Worm (Caenorhabditis elegans) whole organism, young adult: ENCODE results near the gene rps-2.
A peak's percentile ranks its signal among the peaks of the same experiment; 100 is the strongest.

Experiments used
- B0019.2 ChIP-seq: fragments of 200-800 bp; sonication (Bioruptor generic); conservative IDR thresholded peaks from 2 replicates; pipeline ENCODE4 v1.3.6; 2022; ENCODE audit warnings: missing genetic modification reagents, missing genetic modification characterization, missing compliant biosample characterization
- B0035.1 ChIP-seq: sonication (generic microtip); optimal IDR thresholded peaks from 2 replicates; lab custom pipeline; 2016; ENCODE audit warnings: missing genetic modification characterization, mild to moderate bottlenecking, missing compliant biosample characterization, missing genotype, missing genetic modification reagents
- F10E7.11 ChIP-seq: sonication (generic microtip); optimal IDR thresholded peaks from 2 replicates; lab custom pipeline; 2017; ENCODE audit warnings: mild to moderate bottlenecking, missing genetic modification characterization, moderate library complexity, missing compliant biosample characterization
- F22D6.2 ChIP-seq: sonication (generic microtip); optimal IDR thresholded peaks from 2 replicates; lab custom pipeline; 2016; ENCODE audit warnings: mild to moderate bottlenecking, missing genetic modification characterization, missing compliant biosample characterization
- F55B11.4 ChIP-seq: sonication (generic microtip); optimal IDR thresholded peaks from 2 replicates; lab custom pipeline; 2016; ENCODE audit warnings: missing compliant biosample characterization, missing genetic modification characterization, borderline replicate concordance; ENCODE audit not compliant: insufficient read depth
- F57A8.1 ChIP-seq: fragments of 200-800 bp; sonication (Bioruptor generic); optimal IDR thresholded peaks from 2 replicates; lab custom pipeline; 2018; ENCODE audit warnings: mild to moderate bottlenecking, missing genetic modification characterization, moderate library complexity, missing compliant biosample characterization
- K11D2.4 ChIP-seq: fragments of 200-800 bp; sonication (Bioruptor generic); IDR thresholded peaks from 2 replicates; pipeline ENCODE4 v1.3.6; 2022; ENCODE audit warnings: missing genetic modification reagents, missing genetic modification characterization, missing compliant biosample characterization
- Y56A3A.18 ChIP-seq: fragments of 200-800 bp; sonication (Bioruptor generic); IDR thresholded peaks from 2 replicates; pipeline ENCODE4 v1.3.6; 2022; ENCODE audit warnings: missing genetic modification reagents, missing genetic modification characterization, missing compliant biosample characterization
- Y79H2A.3 ChIP-seq: fragments of 200-800 bp; sonication (Bioruptor generic); conservative IDR thresholded peaks from 2 replicates; pipeline ENCODE4 v1.3.6; 2022; ENCODE audit warnings: missing genetic modification reagents, missing genetic modification characterization, missing compliant biosample characterization
- ZK185.1 ChIP-seq: sonication (generic microtip); optimal IDR thresholded peaks from 2 replicates; lab custom pipeline; 2016; ENCODE audit warnings: mild to moderate bottlenecking, missing genetic modification characterization, missing compliant biosample characterization; ENCODE audit not compliant: poor library complexity, severe bottlenecking
- akir-1 ChIP-seq: fragments of 200-800 bp; sonication (Bioruptor generic); optimal IDR thresholded peaks from 2 replicates; lab custom pipeline; 2018; ENCODE audit warnings: mild to moderate bottlenecking, missing genetic modification characterization, moderate library complexity, missing compliant biosample characterization
- ama-1 ChIP-seq, 3 experiments: fragments of 150-350 bp in 1 of 3; sonication (generic microtip) in 2 of 3; optimal IDR thresholded peaks; 2 replicates each; lab custom pipeline; 2014 to 2018; ENCODE audit warnings: missing biosample characterization in 2 of 3, missing genetic modification characterization in 2 of 3, missing genetic modification reagents in 2 of 3
- aptf-2 ChIP-seq: fragments of 200-800 bp; sonication (Bioruptor generic); conservative IDR thresholded peaks from 2 replicates; pipeline ENCODE4 v1.3.6; 2022; ENCODE audit warnings: missing genetic modification reagents, missing genetic modification characterization, missing compliant biosample characterization
- attf-3 ChIP-seq: fragments of 200-800 bp; sonication (Bioruptor generic); conservative IDR thresholded peaks from 2 replicates; pipeline ENCODE4 v1.3.6; 2022; ENCODE audit warnings: missing genetic modification reagents, missing genetic modification characterization, missing compliant biosample characterization
- ccch-3 ChIP-seq: fragments of 200-800 bp; sonication (Bioruptor generic); optimal IDR thresholded peaks from 2 replicates; lab custom pipeline; 2018; ENCODE audit warnings: mild to moderate bottlenecking, missing genetic modification characterization, missing compliant biosample characterization
- cebp-1 ChIP-seq, 2 experiments: fragments of 200-800 bp in 1 of 2; sonication (Bioruptor generic) in 1 of 2; sonication (generic microtip) in 1 of 2; IDR thresholded peaks in 1 of 2; optimal IDR thresholded peaks in 1 of 2; 2 replicates each; pipeline versions ENCODE4 v1.3.6 to Lab custom; 2017 to 2022; ENCODE audit warnings: missing compliant biosample characterization in 2 of 2, missing genetic modification characterization in 2 of 2, mild to moderate bottlenecking in 1 of 2, missing genetic modification reagents in 1 of 2, moderate library complexity in 1 of 2
- ceh-100 ChIP-seq: fragments of 200-800 bp; sonication (Bioruptor generic); IDR thresholded peaks from 2 replicates; pipeline ENCODE4 v1.3.6; 2022; ENCODE audit warnings: missing genetic modification reagents, missing genetic modification characterization, missing compliant biosample characterization
- ceh-27 ChIP-seq: fragments of 200-800 bp; sonication (Bioruptor generic); optimal IDR thresholded peaks from 2 replicates; lab custom pipeline; 2018; ENCODE audit warnings: mild to moderate bottlenecking, missing genetic modification characterization, moderate library complexity, missing compliant biosample characterization
- ceh-40 ChIP-seq: fragments of 200-800 bp; sonication (Bioruptor generic); IDR thresholded peaks from 2 replicates; pipeline ENCODE4 v1.3.6; 2022; ENCODE audit warnings: missing genetic modification characterization, missing compliant biosample characterization
- ceh-58 ChIP-seq: fragments of 200-800 bp; sonication (Bioruptor generic); IDR thresholded peaks from 2 replicates; pipeline ENCODE4 v1.3.6; 2022; ENCODE audit warnings: missing genetic modification characterization, missing compliant biosample characterization
- ceh-79 ChIP-seq: sonication (generic microtip); optimal IDR thresholded peaks from 2 replicates; lab custom pipeline; 2017; ENCODE audit warnings: mild to moderate bottlenecking, missing genetic modification characterization, missing compliant biosample characterization
- die-1 ChIP-seq: sonication (generic microtip); optimal IDR thresholded peaks from 2 replicates; lab custom pipeline; 2016; ENCODE audit warnings: missing genotype, mild to moderate bottlenecking, missing genetic modification characterization, missing compliant biosample characterization
- dpl-1 ChIP-seq: fragments of 150-350 bp; optimal IDR thresholded peaks from 2 replicates; lab custom pipeline; 2014; ENCODE audit warnings: missing biosample characterization, missing genetic modification reagents, missing genetic modification characterization
- egrh-3 ChIP-seq: fragments of 200-800 bp; sonication (Bioruptor generic); IDR thresholded peaks from 2 replicates; pipeline ENCODE4 v1.3.6; 2022; ENCODE audit warnings: missing genetic modification reagents, missing genetic modification characterization, missing compliant biosample characterization
- fkh-3 ChIP-seq: sonication (generic microtip); optimal IDR thresholded peaks from 2 replicates; lab custom pipeline; 2016; ENCODE audit warnings: mild to moderate bottlenecking, missing genetic modification characterization, missing compliant biosample characterization
- him-1 ChIP-seq: sonication (generic microtip); optimal IDR thresholded peaks from 2 replicates; lab custom pipeline; 2016; ENCODE audit warnings: missing genotype, missing genetic modification reagents, missing genetic modification characterization, missing compliant biosample characterization
- lir-1 ChIP-seq: fragments of 200-800 bp; sonication (Bioruptor generic); conservative IDR thresholded peaks from 2 replicates; pipeline ENCODE4 v1.3.6; 2022; ENCODE audit warnings: missing genetic modification reagents, missing genetic modification characterization, missing compliant biosample characterization
- lsy-27 ChIP-seq: sonication (generic microtip); optimal IDR thresholded peaks from 2 replicates; lab custom pipeline; 2017; ENCODE audit warnings: missing genetic modification characterization, mild to moderate bottlenecking, missing compliant biosample characterization, antibody characterized with exemption, missing genotype, borderline replicate concordance; ENCODE audit not compliant: insufficient read depth
- madf-3 ChIP-seq: fragments of 200-800 bp; sonication (Bioruptor generic); IDR thresholded peaks from 2 replicates; pipeline ENCODE4 v1.3.6; 2022; ENCODE audit warnings: missing genetic modification reagents, missing genetic modification characterization, missing compliant biosample characterization
- madf-6 ChIP-seq: fragments of 200-800 bp; sonication (Bioruptor generic); IDR thresholded peaks from 2 replicates; pipeline ENCODE4 v1.3.6; 2022; ENCODE audit warnings: missing genetic modification reagents, missing genetic modification characterization, missing compliant biosample characterization
- madf-8 ChIP-seq: fragments of 200-800 bp; sonication (Bioruptor generic); conservative IDR thresholded peaks from 2 replicates; pipeline ENCODE4 v1.3.6; 2022; ENCODE audit warnings: missing genetic modification reagents, missing genetic modification characterization, missing compliant biosample characterization
- mcd-1 ChIP-seq: fragments of 200-800 bp; sonication (Bioruptor generic); IDR thresholded peaks from 2 replicates; pipeline ENCODE4 v1.3.6; 2022; ENCODE audit warnings: missing genetic modification reagents, missing genetic modification characterization, missing compliant biosample characterization
- nfya-1 ChIP-seq: sonication (generic microtip); optimal IDR thresholded peaks from 2 replicates; lab custom pipeline; 2017; ENCODE audit warnings: antibody characterized with exemption, missing compliant biosample characterization, missing genetic modification characterization, borderline replicate concordance; ENCODE audit not compliant: insufficient read depth
- nhr-120 ChIP-seq: fragments of 200-800 bp; sonication (Bioruptor generic); IDR thresholded peaks from 2 replicates; pipeline ENCODE4 v1.3.6; 2022; ENCODE audit warnings: missing genetic modification characterization, missing compliant biosample characterization
- pbrm-1 ChIP-seq: fragments of 200-800 bp; sonication (Bioruptor generic); IDR thresholded peaks from 2 replicates; pipeline ENCODE4 v1.3.6; 2022; ENCODE audit warnings: missing genetic modification reagents, missing genetic modification characterization, missing compliant biosample characterization
- sdz-38 ChIP-seq: sonication (generic microtip); optimal IDR thresholded peaks from 2 replicates; lab custom pipeline; 2016; ENCODE audit warnings: missing genotype, missing genetic modification characterization, missing compliant biosample characterization
- sea-2 ChIP-seq: fragments of 200-800 bp; sonication (Bioruptor generic); IDR thresholded peaks from 2 replicates; pipeline ENCODE4 v1.3.6; 2022; ENCODE audit warnings: missing genetic modification characterization, missing compliant biosample characterization
- snpc-1.1 ChIP-seq: sonication (generic microtip); optimal IDR thresholded peaks from 2 replicates; lab custom pipeline; 2017; ENCODE audit warnings: missing genetic modification characterization, mild to moderate bottlenecking, missing compliant biosample characterization, antibody characterized with exemption, moderate library complexity, missing genotype, missing genetic modification reagents; ENCODE audit not compliant: insufficient read depth
- snpc-4 ChIP-seq, 5 experiments: fragments of 150-350 bp in 1 of 5; sonication (generic microtip) in 4 of 5; optimal IDR thresholded peaks; 2 replicates each; lab custom pipeline; 2014 to 2018; ENCODE audit warnings: missing genetic modification characterization in 5 of 5, missing biosample characterization in 3 of 5, antibody characterized with exemption in 2 of 5, mild to moderate bottlenecking in 2 of 5, missing compliant biosample characterization in 2 of 5, missing genotype in 2 of 5, moderate library complexity in 2 of 5, missing genetic modification reagents in 1 of 5
- somi-1 ChIP-seq: fragments of 200-800 bp; sonication (Bioruptor generic); optimal IDR thresholded peaks from 2 replicates; lab custom pipeline; 2018; ENCODE audit warnings: mild to moderate bottlenecking, missing genetic modification characterization, missing compliant biosample characterization
- tbp1 ChIP-seq: fragments of 200-800 bp; sonication (Bioruptor generic); optimal IDR thresholded peaks from 2 replicates; lab custom pipeline; 2018; ENCODE audit warnings: mild to moderate bottlenecking, missing genetic modification characterization, missing compliant biosample characterization
- tlf-1 ChIP-seq: fragments of 200-800 bp; sonication (Bioruptor generic); optimal IDR thresholded peaks from 2 replicates; lab custom pipeline; 2018; ENCODE audit warnings: mild to moderate bottlenecking, missing genetic modification characterization, missing compliant biosample characterization
- zfh-2 ChIP-seq: fragments of 200-800 bp; sonication (Bioruptor generic); conservative IDR thresholded peaks from 2 replicates; pipeline ENCODE4 v1.3.6; 2022; ENCODE audit warnings: missing genetic modification reagents, missing genetic modification characterization, missing compliant biosample characterization
- zim-3 ChIP-seq: sonication (generic microtip); optimal IDR thresholded peaks from 2 replicates; lab custom pipeline; 2017; ENCODE audit warnings: mild to moderate bottlenecking, missing genetic modification characterization, moderate library complexity, missing compliant biosample characterization
- ztf-18 ChIP-seq: sonication (generic microtip); optimal IDR thresholded peaks from 2 replicates; lab custom pipeline; 2016; ENCODE audit warnings: missing genotype, mild to moderate bottlenecking, missing genetic modification characterization, missing compliant biosample characterization
- ztf-26 ChIP-seq: sonication (generic microtip); optimal IDR thresholded peaks from 2 replicates; lab custom pipeline; 2017; ENCODE audit warnings: missing genetic modification characterization, missing compliant biosample characterization

Gene rps-2

DNA sequence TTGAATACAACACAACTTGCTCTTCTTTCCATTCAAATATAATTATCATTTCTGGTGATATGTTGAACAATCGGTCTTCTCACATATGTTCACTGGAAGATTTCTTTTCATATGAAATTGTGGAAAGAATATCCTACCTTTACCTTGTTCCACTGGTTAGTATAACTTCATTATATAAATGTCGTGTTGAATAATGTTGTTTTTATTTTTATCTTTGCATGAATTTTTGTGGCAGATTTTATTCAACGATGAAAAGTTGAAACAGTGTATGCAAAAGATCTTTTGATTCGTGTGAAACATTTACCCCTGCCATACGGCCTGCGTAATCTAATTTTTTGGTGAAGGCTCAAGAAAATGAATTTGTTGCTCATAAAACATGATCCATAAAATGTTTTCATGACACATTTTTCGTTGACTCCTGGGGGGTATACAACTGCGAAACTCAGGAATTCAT is 35.7 kb upstream of the rps-2 start (continued):
- TF ChIP-seq die-1 (tag; lab: Kevin White, UChicago) (no peak), Y79H2A.3 (no peak), him-1 (tag; lab: Kevin White, UChicago) (peak; percentile 52), ceh-100 (GFP tag; lab: Robert Waterston, UW) (peak; percentile 59; the same call in 1 of the 2 replicates), ZK185.1 (tag; lab: Kevin White, UChicago) (no peak), sea-2 (GFP tag; lab: Robert Waterston, UW) (no peak), ceh-27 (GFP tag; lab: Kevin White, UChicago) (no peak), tbp1 (GFP tag; lab: Kevin White, UChicago) (peak; percentile 61), snpc-4 (GFP tag; optimal IDR thresholded peaks at IDR 0.05; lab: Kevin White, UChicago) (peak; percentile 11), snpc-4 (tag; optimal IDR thresholded peaks at IDR 0.05; lab: Kevin White, UChicago) (peak in 1 of 4 experiments; percentile 47), ama-1 (optimal IDR thresholded peaks at IDR 0.05; lab: Kevin White, UChicago) (no peak), ama-1 (GFP tag; optimal IDR thresholded peaks at IDR 0.05; lab: Kevin White, UChicago) (no peak), fkh-3 (tag; lab: Kevin White, UChicago) (peak; percentile 88), ceh-40 (GFP tag; lab: Robert Waterston, UW) (0 out of 2 replicates have a peak, but pooled peaks have one; percentile 33), B0035.1 (no peak), somi-1 (no peak), madf-3 (GFP tag; lab: Robert Waterston, UW) (0 out of 2 replicates have a peak, but pooled peaks have one; percentile 29), nhr-120 (GFP tag; lab: Robert Waterston, UW) (no peak), F10E7.11 (peak; percentile 65), zfh-2 (GFP tag; lab: Robert Waterston, UW) (no peak), K11D2.4 (GFP tag; lab: Robert Waterston, UW) (no peak), egrh-3 (GFP tag; lab: Robert Waterston, UW) (no peak), dpl-1 (no peak), lsy-27 (tag; lab: Kevin White, UChicago) (no peak), aptf-2 (no peak), akir-1 (GFP tag; lab: Kevin White, UChicago) (no peak), mcd-1 (GFP tag; lab: Robert Waterston, UW) (no peak), nfya-1 (tag; lab: Kevin White, UChicago) (no peak), zim-3 (tag; lab: Kevin White, UChicago) (no peak), ccch-3 (no peak), ceh-58 (peak; percentile 95; the same call in 1 of the 2 replicates), sdz-38 (tag; lab: Kevin White, UChicago) (no peak), B0019.2 (GFP tag; lab: Robert Waterston, UW) (no peak), snpc-1.1 (peak; percentile 60), F57A8.1 (GFP tag; lab: Kevin White, UChicago) (no peak), tlf-1 (GFP tag; lab: Kevin White, UChicago) (peak; percentile 73), ztf-18 (peak; percentile 47), madf-8 (no peak), lir-1 (GFP tag; lab: Robert Waterston, UW) (no peak), ztf-26 (tag; lab: Kevin White, UChicago) (no peak), attf-3 (GFP tag; lab: Robert Waterston, UW) (no peak), pbrm-1 (GFP tag; lab: Robert Waterston, UW) (peak; percentile 24; the same call in 1 of the 2 replicates), F22D6.2 (no peak), madf-6 (GFP tag; lab: Robert Waterston, UW) (peak; percentile 76), F55B11.4 (tag; lab: Kevin White, UChicago) (no peak), Y56A3A.18 (GFP tag; lab: Robert Waterston, UW) (no peak), ceh-79 (tag; lab: Kevin White, UChicago) (peak; percentile 50), cebp-1 (GFP tag; IDR thresholded peaks at IDR 0.05; lab: Robert Waterston, UW) (no peak), cebp-1 (tag; optimal IDR thresholded peaks at IDR 0.05; lab: Kevin White, UChicago) (no peak)
